Worm (Caenorhabditis elegans) whole organism, midembryonic: ENCODE results near the gene chw-1.

Source experiments
- T22C8.4 ChIP-seq: fragments of 200-800 bp; sonication (Bioruptor generic); IDR thresholded peaks from 2 replicates; pipeline ENCODE4 v1.3.6; 2022; ENCODE audit warnings: missing genetic modification characterization, missing compliant biosample characterization
- cog-1 ChIP-seq: sonication (generic microtip); optimal IDR thresholded peaks from 2 replicates; lab custom pipeline; 2016; ENCODE audit warnings: missing genetic modification characterization, missing compliant biosample characterization
- flt-1 ChIP-seq: fragments of 200-800 bp; sonication (Bioruptor generic); IDR thresholded peaks from 2 replicates; pipeline ENCODE4 v1.3.6; 2022; ENCODE audit warnings: missing genetic modification characterization, missing compliant biosample characterization
- klf-2 ChIP-seq: fragments of 200-800 bp; sonication (Bioruptor generic); conservative IDR thresholded peaks from 2 replicates; pipeline ENCODE4 v1.3.6; 2022; ENCODE audit warnings: missing genetic modification reagents, missing genetic modification characterization, missing compliant biosample characterization
- med-1 ChIP-seq: sonication (generic microtip); optimal IDR thresholded peaks from 2 replicates; lab custom pipeline; 2017; ENCODE audit warnings: missing genetic modification characterization, mild to moderate bottlenecking, missing compliant biosample characterization, antibody characterized with exemption, missing genetic modification reagents; ENCODE audit not compliant: insufficient read depth
- ref-1 ChIP-seq: fragments of 200-800 bp; sonication (Bioruptor generic); conservative IDR thresholded peaks from 2 replicates; pipeline ENCODE4 v1.3.6; 2022; ENCODE audit warnings: missing genetic modification reagents, missing genetic modification characterization, missing compliant biosample characterization
- tab-1 ChIP-seq: fragments of 200-800 bp; sonication (Bioruptor generic); IDR thresholded peaks from 2 replicates; pipeline ENCODE4 v1.3.6; 2022; ENCODE audit warnings: missing genetic modification characterization, missing compliant biosample characterization
- ztf-23 ChIP-seq: fragments of 200-800 bp; sonication (Bioruptor generic); IDR thresholded peaks from 2 replicates; pipeline ENCODE4 v1.3.6; 2022; ENCODE audit warnings: missing genetic modification reagents, missing genetic modification characterization, missing compliant biosample characterization
- ztf-29 ChIP-seq: fragments of 200-800 bp; sonication (Bioruptor generic); IDR thresholded peaks from 2 replicates; pipeline ENCODE4 v1.3.6; 2022; ENCODE audit warnings: missing genetic modification reagents, missing genetic modification characterization, missing compliant biosample characterization

chw-1 gene

ce11 chrV:10428608-10429007, 33.5 kb upstream of the chw-1 start, which contains the start of gene tag-314:
Gene tag-314 (minus strand): TSS chrV:10428708.
- TF ChIP-seq ztf-23 (GFP tag; lab: Robert Waterston, UW), result no peak
- no peak for TF ChIP-seq T22C8.4 (GFP tag; lab: Robert Waterston, UW)
- TF ChIP-seq med-1, result no peak
- no peak for TF ChIP-seq ref-1 (GFP tag; lab: Robert Waterston, UW)
- TF ChIP-seq tab-1, result no peak
- TF ChIP-seq flt-1 (GFP tag; lab: Robert Waterston, UW), result no peak
- TF ChIP-seq klf-2, result no peak
- TF ChIP-seq ztf-29 (GFP tag; lab: Robert Waterston, UW), result no peak
- TF ChIP-seq cog-1, result no peak

DNA sequence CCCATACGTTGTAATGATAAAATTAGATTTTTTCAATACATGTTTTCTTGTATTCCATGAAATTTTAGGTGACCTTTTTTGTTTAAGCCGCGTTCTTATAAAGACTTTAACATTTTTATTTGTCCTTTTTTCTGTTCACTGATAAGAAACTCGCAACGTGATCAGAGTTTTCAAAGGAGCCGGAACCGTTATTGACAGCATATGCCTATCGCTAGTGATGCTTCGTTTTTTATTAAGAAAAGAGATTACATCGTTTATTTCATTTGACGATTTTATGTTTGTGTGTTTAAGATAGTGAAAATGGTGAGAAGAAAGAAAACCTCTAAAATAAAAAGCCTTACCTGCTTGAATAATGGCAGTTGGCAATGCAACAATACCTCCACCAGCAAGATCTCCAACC, 29.5 kb upstream of the chw-1 start:
- TF ChIP-seq cog-1 (no peak), flt-1 (GFP tag; lab: Robert Waterston, UW) (no peak), ztf-29 (GFP tag; lab: Robert Waterston, UW) (no peak), ref-1 (GFP tag; lab: Robert Waterston, UW) (no peak), tab-1 (no peak), med-1 (no peak), ztf-23 (GFP tag; lab: Robert Waterston, UW) (no peak), T22C8.4 (GFP tag; lab: Robert Waterston, UW) (no peak), klf-2 (no peak)

DNA sequence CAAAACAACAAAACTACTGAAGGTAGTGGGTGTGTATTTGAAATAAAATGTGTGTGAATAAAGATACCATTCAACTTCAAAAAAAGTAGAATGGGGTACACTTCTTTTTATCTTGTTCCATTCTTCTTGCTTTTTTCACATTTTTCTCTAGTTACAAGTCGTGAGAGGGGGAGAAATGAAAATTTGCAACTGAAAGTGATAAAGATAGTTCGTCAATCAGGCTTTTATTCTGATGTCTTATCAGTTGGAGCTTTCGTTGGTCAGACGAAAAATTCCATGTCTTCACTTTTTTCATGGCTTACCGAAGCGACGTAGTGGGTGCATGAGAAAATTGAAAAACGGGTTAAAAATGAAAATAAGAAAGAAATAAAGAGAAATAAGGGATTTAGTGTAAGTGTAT, 28.4 kb upstream of the chw-1 start, which contains the start of gene Y32F6A.4:
Y32F6A.4 (minus strand) TSS at position 347 of the 400 bp plus-strand sequence.
- TF ChIP-seq ref-1 (GFP tag; lab: Robert Waterston, UW) (no peak), ztf-23 (GFP tag; lab: Robert Waterston, UW) (no peak), cog-1 (no peak), med-1 (no peak), T22C8.4 (GFP tag; lab: Robert Waterston, UW) (no peak), ztf-29 (GFP tag; lab: Robert Waterston, UW) (no peak), klf-2 (no peak), tab-1 (no peak), flt-1 (GFP tag; lab: Robert Waterston, UW) (no peak)

DNA sequence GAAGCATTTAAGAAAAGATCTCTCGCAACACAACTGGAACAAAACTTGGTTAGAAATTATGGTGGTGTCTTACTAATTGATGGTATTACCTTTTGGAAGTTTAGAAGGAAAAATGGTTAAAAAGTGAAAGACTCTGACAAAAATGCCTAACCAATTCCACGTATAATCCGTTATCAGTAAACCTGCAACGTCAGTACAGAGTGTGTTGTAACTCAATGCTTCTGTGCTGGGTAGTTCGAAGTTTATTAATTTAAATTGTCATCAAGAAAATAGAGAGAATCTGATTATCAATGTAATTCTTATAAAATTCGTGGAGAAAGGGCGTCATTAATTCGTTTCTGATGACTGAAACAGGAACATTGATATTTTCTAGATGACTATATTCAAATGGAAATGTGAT, 26.9 kb upstream of the chw-1 start:
- TF ChIP-seq ztf-29 (GFP tag; lab: Robert Waterston, UW) (no peak), klf-2 (no peak), cog-1 (no peak), med-1 (no peak), ztf-23 (GFP tag; lab: Robert Waterston, UW) (no peak), tab-1 (no peak), flt-1 (GFP tag; lab: Robert Waterston, UW) (no peak), ref-1 (GFP tag; lab: Robert Waterston, UW) (no peak), T22C8.4 (GFP tag; lab: Robert Waterston, UW) (no peak)

DNA sequence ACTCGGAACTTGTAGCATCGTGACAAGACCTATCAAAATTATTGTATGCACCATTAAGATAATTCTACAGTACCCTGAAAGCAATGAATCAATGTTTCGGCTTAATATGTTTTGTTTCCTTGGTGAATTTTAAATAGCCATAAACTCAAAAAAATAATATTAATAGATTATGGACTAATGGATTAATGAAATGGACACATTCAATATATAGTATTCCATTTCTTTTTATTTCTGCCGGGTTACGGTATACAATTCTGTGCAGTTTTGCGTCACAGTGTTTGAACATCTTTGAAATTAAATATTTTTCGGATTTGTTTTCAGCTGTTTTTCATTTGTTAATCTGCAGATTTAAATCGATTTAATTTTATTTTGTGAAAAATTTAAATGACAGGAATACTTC, 25.5 kb upstream of the chw-1 start, which contains the start of gene set-22:
set-22 (plus strand) TSS at position 301 of the 400 bp plus-strand sequence.
- no peak for TF ChIP-seq tab-1
- no peak for TF ChIP-seq flt-1 (GFP tag; lab: Robert Waterston, UW)
- TF ChIP-seq ref-1 (GFP tag; lab: Robert Waterston, UW), result no peak
- TF ChIP-seq cog-1, result no peak
- TF ChIP-seq ztf-29 (GFP tag; lab: Robert Waterston, UW), result no peak
- TF ChIP-seq T22C8.4 (GFP tag; lab: Robert Waterston, UW), result no peak
- TF ChIP-seq klf-2, result no peak
- TF ChIP-seq ztf-23 (GFP tag; lab: Robert Waterston, UW), result no peak
- no peak for TF ChIP-seq med-1

ce11 chrV:10440723-10441122, 21.4 kb upstream of the chw-1 start, which contains the start of gene snf-10:
Gene snf-10 (minus strand): TSS chrV:10440823.
- TF ChIP-seq tab-1 (no peak), ztf-23 (GFP tag; lab: Robert Waterston, UW) (no peak), cog-1 (no peak), med-1 (no peak), ztf-29 (GFP tag; lab: Robert Waterston, UW) (no peak), flt-1 (GFP tag; lab: Robert Waterston, UW) (no peak), ref-1 (GFP tag; lab: Robert Waterston, UW) (no peak)

DNA sequence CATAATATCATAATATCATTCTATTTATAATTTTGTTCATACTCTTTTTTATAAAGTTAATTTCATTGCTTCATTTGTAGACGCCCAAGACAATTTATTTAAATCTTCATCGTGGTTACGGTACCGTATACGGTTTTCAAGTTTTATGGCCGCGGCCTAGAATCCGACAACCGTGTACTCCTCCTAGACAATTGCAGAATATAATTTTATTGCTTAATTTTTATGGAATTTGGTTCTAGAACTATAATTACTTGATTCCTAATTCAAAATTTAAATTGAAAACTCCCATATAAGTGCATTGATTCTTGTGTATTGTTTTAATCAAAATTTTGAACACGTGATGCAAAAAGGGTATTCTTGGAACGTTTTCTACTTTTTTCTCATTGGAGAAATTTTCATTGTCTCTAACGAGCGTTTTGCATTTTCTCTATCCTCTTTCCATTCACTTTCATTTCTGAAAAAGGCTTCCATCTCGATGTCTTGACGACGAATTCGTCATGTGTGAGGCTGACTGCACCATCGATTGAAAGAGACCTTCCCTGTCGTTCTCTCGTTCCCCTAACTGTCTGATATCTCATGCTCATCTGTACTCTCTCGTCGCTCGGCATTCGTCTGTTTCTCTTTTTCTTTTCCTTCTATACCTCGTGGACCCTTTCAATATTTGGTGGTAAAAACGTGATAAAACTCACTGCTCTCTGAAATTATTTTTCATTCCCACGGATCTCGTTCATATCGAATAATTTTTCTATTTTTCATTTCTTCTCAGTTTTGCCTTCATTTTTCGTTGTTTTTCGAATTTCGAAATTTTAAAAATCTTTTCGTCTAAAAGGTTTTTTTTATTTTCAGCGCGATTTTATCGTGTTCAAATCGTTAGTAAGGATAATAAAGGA, 20.7 kb upstream of the chw-1 start, which contains the start of gene pap-1:
pap-1 (plus strand) TSS at position 840 of the 890 bp plus-strand sequence.
- TF ChIP-seq cog-1 (no peak), ztf-23 (GFP tag; lab: Robert Waterston, UW) (no peak), ref-1 (GFP tag; lab: Robert Waterston, UW) (no peak), T22C8.4 (GFP tag; lab: Robert Waterston, UW) (peak; percentile 73)

ce11 chrV:10449302-10449701, 12.8 kb upstream of the chw-1 start:
- TF ChIP-seq tab-1 (0 out of 2 replicates have a peak, but pooled peaks have one; percentile 6), ztf-23 (GFP tag; lab: Robert Waterston, UW) (peak; percentile 54; the same call in 1 of the 2 replicates), ztf-29 (GFP tag; lab: Robert Waterston, UW) (peak; percentile 51; the same call in 1 of the 2 replicates), ref-1 (GFP tag; lab: Robert Waterston, UW) (0 out of 2 replicates have a peak, but pooled peaks have one; percentile 53), flt-1 (GFP tag; lab: Robert Waterston, UW) (peak; percentile 60; the same call in 1 of the 2 replicates)

DNA sequence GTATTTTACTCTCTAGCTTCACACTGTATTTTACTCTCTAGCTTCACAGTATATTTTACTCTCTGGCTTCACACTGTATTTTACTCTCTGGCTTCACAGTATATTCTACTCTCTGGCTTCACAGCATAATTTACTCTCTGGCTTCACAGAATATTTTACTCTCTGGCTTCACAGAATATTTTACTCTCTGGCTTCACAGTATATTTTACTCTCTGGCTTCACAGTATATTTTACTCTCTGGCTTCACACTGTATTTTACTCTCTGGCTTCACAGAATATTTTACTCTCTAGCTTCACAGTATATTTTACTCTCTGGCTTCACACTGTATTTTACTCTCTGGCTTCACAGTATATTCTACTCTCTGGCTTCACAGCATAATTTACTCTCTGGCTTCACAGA, 12.1 kb upstream of the chw-1 start:
- 0 out of 2 replicates have a peak, but pooled peaks have one; percentile 7 for TF ChIP-seq ref-1 (GFP tag; lab: Robert Waterston, UW)

DNA sequence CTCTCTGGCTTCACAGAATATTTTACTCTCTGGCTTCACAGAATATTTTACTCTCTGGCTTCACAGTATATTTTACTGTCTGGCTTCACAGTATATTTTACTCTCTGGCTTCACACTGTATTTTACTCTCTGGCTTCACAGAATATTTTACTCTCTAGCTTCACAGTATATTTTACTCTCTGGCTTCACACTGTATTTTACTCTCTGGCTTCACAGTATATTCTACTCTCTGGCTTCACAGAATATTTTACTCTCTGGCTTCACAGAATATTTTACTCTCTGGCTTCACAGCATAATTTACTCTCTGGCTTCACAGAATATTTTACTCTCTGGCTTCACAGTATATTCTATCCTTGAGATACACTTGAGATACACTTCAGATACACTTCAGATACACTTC, 11.7 kb upstream of the chw-1 start:
- TF ChIP-seq flt-1 (GFP tag; lab: Robert Waterston, UW) (peak; percentile 90), ref-1 (GFP tag; lab: Robert Waterston, UW) (peak; percentile 61; the same call in 1 of the 2 replicates), klf-2 (peak; percentile 89), ztf-23 (GFP tag; lab: Robert Waterston, UW) (peak; percentile 85)
